Worm (Caenorhabditis elegans) whole organism, L4 larva: ENCODE measurements around the gene nhr-4.
"Not testable (repeated sequence)": the region's sequence is repeated elsewhere in the genome, so short reads cannot be mapped to it uniquely, and the experiment has no call there.

ENCODE experiments used
- D1046.2 ChIP-seq: fragments of 200-800 bp; sonication (Bioruptor generic); IDR thresholded peaks from 2 replicates; pipeline ENCODE4 v1.3.6; 2022; ENCODE audit warnings: missing genetic modification characterization, missing compliant biosample characterization
- F10B5.3 ChIP-seq: sonication (generic microtip); optimal IDR thresholded peaks from 2 replicates; lab custom pipeline; 2016; ENCODE audit warnings: mild to moderate bottlenecking, missing genetic modification characterization, missing compliant biosample characterization
- F49E8.2 ChIP-seq: sonication (generic microtip); optimal IDR thresholded peaks from 2 replicates; lab custom pipeline; 2016; ENCODE audit warnings: missing compliant biosample characterization, mild to moderate bottlenecking, missing genetic modification characterization, borderline replicate concordance
- Y105C5A.15 ChIP-seq: fragments of 200-800 bp; sonication (Bioruptor generic); IDR thresholded peaks from 2 replicates; pipeline ENCODE4 v1.3.6; 2022; ENCODE audit warnings: missing genetic modification characterization, missing compliant biosample characterization
- Y48G9A.11 ChIP-seq: fragments of 200-800 bp; sonication (Bioruptor generic); IDR thresholded peaks from 2 replicates; pipeline ENCODE4 v1.3.6; 2022; ENCODE audit warnings: missing genetic modification reagents, missing genetic modification characterization, missing compliant biosample characterization
- ZK546.5 ChIP-seq, 2 experiments: sonication (generic microtip); optimal IDR thresholded peaks; 2 replicates each; lab custom pipeline; 2017; ENCODE audit warnings: missing biosample characterization in 2 of 2, missing genetic modification characterization in 2 of 2
- aha-1 ChIP-seq: fragments of 150-350 bp; peaks from one replicate; lab custom pipeline; 2014; ENCODE audit warnings: missing biosample characterization, missing genetic modification characterization
- ama-1 ChIP-seq: fragments of 150-350 bp; optimal IDR thresholded peaks from 2 replicates; lab custom pipeline; 2014; ENCODE audit warnings: inconsistent platforms, mixed read lengths
- attf-4 ChIP-seq: sonication (generic microtip); optimal IDR thresholded peaks from 3 replicates; lab custom pipeline; 2017; ENCODE audit warnings: missing biosample characterization, missing genetic modification characterization
- ceh-20 ChIP-seq: fragments of 200-800 bp; sonication (Bioruptor generic); IDR thresholded peaks from 2 replicates; pipeline ENCODE4 v1.3.6; 2022; ENCODE audit warnings: missing genetic modification reagents, missing genetic modification characterization, missing compliant biosample characterization
- ceh-82 ChIP-seq: sonication (generic microtip); optimal IDR thresholded peaks from 2 replicates; lab custom pipeline; 2017; ENCODE audit warnings: missing biosample characterization, missing genetic modification characterization
- ces-1 ChIP-seq: fragments of 150-350 bp; sonication (generic microtip); optimal IDR thresholded peaks from 4 replicates; lab custom pipeline; 2014; ENCODE audit warnings: missing biosample characterization, missing genetic modification reagents, missing genetic modification characterization
- daf-16 ChIP-seq, 3 experiments: sonication (generic microtip); optimal IDR thresholded peaks; 2 replicates each; lab custom pipeline; 2016 to 2017; ENCODE audit warnings: missing genetic modification characterization in 3 of 3, missing genetic modification reagents in 3 of 3, mild to moderate bottlenecking in 2 of 3, missing compliant biosample characterization in 2 of 3, missing biosample characterization in 1 of 3, moderate library complexity in 1 of 3
- dmd-6 ChIP-seq: fragments of 200-800 bp; sonication (Bioruptor generic); IDR thresholded peaks from 2 replicates; pipeline ENCODE4 v1.3.6; 2022; ENCODE audit warnings: missing genetic modification reagents, missing genetic modification characterization, missing compliant biosample characterization
- dmd-8 ChIP-seq: fragments of 200-800 bp; sonication (Bioruptor generic); IDR thresholded peaks from 2 replicates; pipeline ENCODE4 v1.3.6; 2022; ENCODE audit warnings: missing genetic modification characterization, missing compliant biosample characterization
- egl-43 ChIP-seq: fragments of 200-800 bp; sonication (Bioruptor generic); IDR thresholded peaks from 2 replicates; pipeline ENCODE4 v1.3.6; 2022; ENCODE audit warnings: missing genetic modification reagents, missing genetic modification characterization, missing compliant biosample characterization
- fos-1 ChIP-seq: fragments of 150-350 bp; optimal IDR thresholded peaks from 2 replicates; lab custom pipeline; 2014; ENCODE audit warnings: missing biosample characterization, missing genetic modification characterization
- hlh-11 ChIP-seq: fragments of 200-800 bp; sonication (Bioruptor generic); optimal IDR thresholded peaks from 2 replicates; lab custom pipeline; 2018; ENCODE audit warnings: mild to moderate bottlenecking, missing genetic modification characterization, missing compliant biosample characterization
- hlh-30 ChIP-seq: sonication (generic microtip); optimal IDR thresholded peaks from 2 replicates; lab custom pipeline; 2017; ENCODE audit warnings: antibody characterized with exemption, mild to moderate bottlenecking, missing genetic modification characterization, missing compliant biosample characterization; ENCODE audit not compliant: insufficient read depth
- lin-29 ChIP-seq: fragments of 200-800 bp; sonication (Bioruptor generic); IDR thresholded peaks from 2 replicates; pipeline ENCODE4 v1.3.6; 2022; ENCODE audit warnings: missing genetic modification reagents, missing genetic modification characterization, missing compliant biosample characterization
- madf-5 ChIP-seq, 2 experiments: fragments of 200-800 bp; sonication (Bioruptor generic); IDR thresholded peaks; 2 replicates each; pipeline ENCODE4 v1.3.6; 2022; ENCODE audit warnings: missing compliant biosample characterization in 2 of 2, missing genetic modification characterization in 2 of 2
- mdt-29 ChIP-seq: fragments of 200-800 bp; sonication (Bioruptor generic); IDR thresholded peaks from 2 replicates; pipeline ENCODE4 v1.3.6; 2022; ENCODE audit warnings: missing genetic modification reagents, missing genetic modification characterization, missing compliant biosample characterization
- mes-2 ChIP-seq: sonication (generic microtip); optimal IDR thresholded peaks from 2 replicates; lab custom pipeline; 2016; ENCODE audit warnings: missing genotype, mild to moderate bottlenecking, missing genetic modification characterization, missing compliant biosample characterization; ENCODE audit not compliant: poor library complexity, severe bottlenecking
- mxl-3 ChIP-seq: fragments of 200-800 bp; sonication (Bioruptor generic); optimal IDR thresholded peaks from 2 replicates; lab custom pipeline; 2018; ENCODE audit warnings: mild to moderate bottlenecking, missing genetic modification characterization, missing compliant biosample characterization
- nhr-10 ChIP-seq: fragments of 150-350 bp; optimal IDR thresholded peaks from 2 replicates; lab custom pipeline; 2014; ENCODE audit warnings: missing biosample characterization, missing genetic modification characterization
- nhr-237 ChIP-seq: sonication (generic microtip); optimal IDR thresholded peaks from 2 replicates; lab custom pipeline; 2017; ENCODE audit warnings: missing biosample characterization, missing genetic modification characterization
- nhr-48 ChIP-seq: sonication (generic microtip); optimal IDR thresholded peaks from 2 replicates; lab custom pipeline; 2016; ENCODE audit warnings: mild to moderate bottlenecking, missing genetic modification characterization, missing compliant biosample characterization
- nhr-6 ChIP-seq: fragments of 150-350 bp; optimal IDR thresholded peaks from 2 replicates; lab custom pipeline; 2014; ENCODE audit warnings: missing biosample characterization, missing genetic modification characterization
- nhr-76 ChIP-seq: fragments of 150-350 bp; optimal IDR thresholded peaks from 2 replicates; lab custom pipeline; 2014; ENCODE audit warnings: missing biosample characterization, missing genetic modification characterization
- skn-1 ChIP-seq: fragments of 150-350 bp; optimal IDR thresholded peaks from 2 replicates; lab custom pipeline; 2014; ENCODE audit warnings: missing biosample characterization, missing genetic modification characterization
- tra-1 ChIP-seq: fragments of 200-800 bp; sonication (Bioruptor generic); IDR thresholded peaks from 2 replicates; pipeline ENCODE4 v1.3.6; 2022; ENCODE audit warnings: missing genetic modification reagents, missing genetic modification characterization, missing compliant biosample characterization
- unc-130 ChIP-seq: sonication (generic microtip); optimal IDR thresholded peaks from 2 replicates; lab custom pipeline; 2016; ENCODE audit warnings: missing genetic modification reagents, missing genetic modification characterization, missing compliant biosample characterization

Gene nhr-4

DNA sequence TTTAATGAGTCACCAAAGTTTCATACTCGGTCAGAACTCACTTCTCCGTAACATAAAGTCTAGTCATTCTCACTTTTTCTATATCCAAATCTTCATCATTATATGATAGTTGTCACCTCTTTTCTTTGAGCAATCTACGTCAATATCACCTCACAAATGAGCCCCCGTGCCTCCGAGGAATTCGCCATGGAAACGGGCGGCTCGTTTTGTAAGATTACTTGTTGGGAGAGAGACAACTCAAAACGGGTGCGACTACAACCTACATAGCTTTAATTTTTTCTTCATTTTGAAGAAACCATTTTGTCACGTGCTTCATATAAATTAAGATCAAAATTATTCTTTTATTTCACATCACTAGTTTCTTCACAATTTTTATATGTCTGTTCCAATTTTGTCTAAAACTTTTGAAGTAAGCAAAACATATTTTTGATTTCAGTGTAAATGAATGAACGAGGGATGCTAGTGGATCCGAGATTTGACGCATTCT is at the start of gene nhr-4:
nhr-4 (plus strand) TSS at position 437 of the 487 bp plus-strand sequence.
- TF ChIP-seq mdt-29 = no peak
- TF ChIP-seq madf-5 (GFP tag; IDR thresholded peaks at IDR 0.05; lab: Robert Waterston, UW) = no peak
- TF ChIP-seq nhr-6 (tag; lab: Kevin White, UChicago) = no peak
- TF ChIP-seq tra-1 = no peak
- no peak for TF ChIP-seq F49E8.2 (tag; lab: Kevin White, UChicago)
- TF ChIP-seq unc-130 (GFP tag; lab: Kevin White, UChicago) = no peak
- TF ChIP-seq hlh-30 = no peak
- TF ChIP-seq egl-43 (GFP tag; lab: Robert Waterston, UW) = no peak
- TF ChIP-seq ceh-20 (GFP tag; lab: Robert Waterston, UW) = no peak
- no peak for TF ChIP-seq nhr-237 (tag; lab: Kevin White, UChicago)
- no peak for TF ChIP-seq attf-4 (tag; lab: Kevin White, UChicago)
- TF ChIP-seq dmd-6 (GFP tag; lab: Robert Waterston, UW) = no peak
- no peak for TF ChIP-seq ces-1
- no peak for TF ChIP-seq nhr-76 (tag; lab: Kevin White, UChicago)
- no peak for TF ChIP-seq skn-1 (tag; lab: Kevin White, UChicago)
- TF ChIP-seq nhr-48 (tag; lab: Kevin White, UChicago) = no peak
- TF ChIP-seq lin-29 (GFP tag; lab: Robert Waterston, UW) = no peak

DNA sequence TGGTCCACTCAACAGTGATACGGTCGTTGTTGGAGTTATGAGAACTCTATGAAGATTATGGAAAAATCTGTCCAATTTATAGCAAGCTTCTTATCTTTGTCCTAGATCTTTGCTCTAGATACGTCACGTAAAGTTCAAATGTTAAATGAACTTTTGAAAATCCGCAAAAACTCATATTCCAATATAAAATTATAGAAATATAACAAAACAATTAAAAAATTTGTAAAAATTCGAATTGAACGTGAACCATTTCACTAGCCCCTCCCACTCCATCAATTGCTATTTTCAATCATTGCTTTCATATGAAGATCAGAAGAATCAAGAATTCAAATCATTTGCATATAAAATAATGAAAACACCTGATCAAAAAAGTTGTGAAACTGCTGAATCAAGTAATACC is 46.5 kb upstream of the nhr-4 start, which contains the start of gene kin-21:
kin-21 (plus strand) TSS at position 301 of the 400 bp plus-strand sequence.
- TF ChIP-seq ceh-82 (tag; lab: Kevin White, UChicago) = no peak
- TF ChIP-seq, all 104 proteins: peak for 0

DNA sequence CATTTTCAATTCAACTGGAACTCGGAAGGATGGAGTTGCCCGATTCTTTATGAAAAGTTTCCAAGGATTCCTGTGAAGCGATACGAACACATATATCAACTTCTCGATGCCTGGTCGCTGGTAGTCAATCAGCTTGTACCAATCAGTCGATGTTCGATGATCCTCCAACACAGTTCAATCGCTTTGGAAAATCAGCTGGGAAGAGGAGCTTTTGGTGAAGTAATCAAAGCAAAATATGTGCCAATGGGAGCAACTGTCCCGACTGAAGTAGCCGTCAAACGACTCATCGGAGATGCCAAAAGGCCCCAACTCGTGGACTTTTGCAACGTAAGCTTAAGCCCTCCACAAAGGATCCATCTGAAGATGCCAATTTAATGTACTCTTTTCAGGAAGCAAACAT is 45.8 kb upstream of the nhr-4 start:
- TF ChIP-seq F10B5.3 (tag; lab: Kevin White, UChicago) (no peak), aha-1 (tag; lab: Kevin White, UChicago) (peak; percentile 95), hlh-11 (tag; lab: Kevin White, UChicago) (no peak)

DNA sequence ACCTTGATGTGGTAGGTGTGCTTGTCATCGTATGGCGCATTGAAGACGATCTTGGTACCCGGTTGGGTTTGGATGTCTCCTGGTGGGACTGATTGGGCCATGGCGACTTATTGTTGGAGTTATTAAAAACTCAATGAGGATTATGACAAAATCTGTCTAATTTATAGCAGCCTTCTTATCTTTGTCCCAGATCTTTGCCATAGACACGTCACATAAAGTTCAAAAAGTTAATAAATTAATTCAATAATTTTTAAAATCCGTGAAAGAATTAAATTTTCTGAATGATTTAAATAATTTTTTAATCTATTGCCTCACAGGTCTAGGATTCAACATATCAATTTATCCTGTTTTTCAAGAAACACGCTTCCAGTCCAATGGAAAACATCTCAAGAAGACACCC is 42.8 kb upstream of the nhr-4 start, which contains the start of gene msp-81:
msp-81 (minus strand) TSS at position 101 of the 400 bp plus-strand sequence.
- TF ChIP-seq mxl-3 (GFP tag; lab: Kevin White, UChicago) (no peak), nhr-10 (tag; lab: Kevin White, UChicago) (no peak), fos-1 (tag; lab: Kevin White, UChicago) (no peak), hlh-30 (no peak), ces-1 (no peak), D1046.2 (GFP tag; lab: Robert Waterston, UW) (no peak), ama-1 (lab: Kevin White, UChicago) (no peak), Y105C5A.15 (GFP tag; lab: Robert Waterston, UW) (no peak), dmd-6 (GFP tag; lab: Robert Waterston, UW) (no peak), dmd-8 (GFP tag; lab: Robert Waterston, UW) (no peak), hlh-11 (tag; lab: Kevin White, UChicago) (no peak), lin-29 (GFP tag; lab: Robert Waterston, UW) (no peak), mes-2 (tag; lab: Kevin White, UChicago) (no peak)
- TF ChIP-seq, all 104 proteins: peak for 0

DNA sequence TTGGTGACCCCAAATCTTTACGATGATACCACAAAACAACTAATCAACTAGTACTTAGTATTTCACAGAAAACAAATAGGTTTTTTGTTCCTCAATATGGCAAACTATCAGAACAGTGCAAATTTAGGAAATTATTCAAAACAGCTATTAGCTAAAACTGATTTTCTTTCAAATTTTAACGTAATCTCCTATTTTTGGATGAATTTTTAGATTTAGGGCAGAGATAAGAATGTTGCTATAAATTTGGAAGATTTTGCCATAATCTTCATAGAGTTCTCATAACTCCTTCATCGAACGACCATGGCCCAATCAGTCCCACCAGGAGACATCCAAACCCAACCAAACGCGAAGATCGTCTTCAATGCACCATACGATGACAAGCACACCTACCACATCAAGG is 41.8 kb upstream of the nhr-4 start, which contains the start of gene msp-10:
msp-10 (plus strand) TSS at position 301 of the 400 bp plus-strand sequence.
- not testable (repeated sequence) for TF ChIP-seq ZK546.5 (tag; optimal IDR thresholded peaks at IDR 0.05; lab: Kevin White, UChicago); Y48G9A.11 (GFP tag; lab: Robert Waterston, UW); daf-16 (GFP tag; optimal IDR thresholded peaks at IDR 0.05; lab: Kevin White, UChicago); daf-16 (tag; optimal IDR thresholded peaks at IDR 0.05; lab: Kevin White, UChicago)
